Worm (Caenorhabditis elegans) whole organism, early embryonic: Measurements from ENCODE around the gene cyn-3.

Experiments used
- B0310.2 ChIP-seq: sonication (generic microtip); optimal IDR thresholded peaks from 2 replicates; lab custom pipeline; 2016; ENCODE audit warnings: mild to moderate bottlenecking, missing genetic modification characterization, missing compliant biosample characterization
- F13C5.2 ChIP-seq: sonication (generic microtip); optimal IDR thresholded peaks from 2 replicates; lab custom pipeline; 2017; ENCODE audit warnings: mild to moderate bottlenecking, missing genetic modification characterization, inconsistent platforms, missing compliant biosample characterization
- aly-1 ChIP-seq: sonication (generic microtip); optimal IDR thresholded peaks from 2 replicates; lab custom pipeline; 2016; ENCODE audit warnings: missing genetic modification characterization, missing compliant biosample characterization
- ama-1 ChIP-seq: fragments of 150-350 bp; optimal IDR thresholded peaks from 2 replicates; lab custom pipeline; 2014
- ceh-13 ChIP-seq: fragments of 200-800 bp; sonication (Bioruptor generic); optimal IDR thresholded peaks from 2 replicates; lab custom pipeline; 2018; ENCODE audit warnings: mild to moderate bottlenecking, missing genetic modification characterization, missing compliant biosample characterization
- ceh-36 ChIP-seq: sonication (generic microtip); optimal IDR thresholded peaks from 2 replicates; lab custom pipeline; 2016; ENCODE audit warnings: missing genetic modification characterization, inconsistent platforms, missing compliant biosample characterization
- ets-7 ChIP-seq: sonication (generic microtip); optimal IDR thresholded peaks from 2 replicates; lab custom pipeline; 2016; ENCODE audit warnings: missing genotype, missing genetic modification characterization, missing compliant biosample characterization
- flt-1 ChIP-seq: fragments of 200-800 bp; sonication (Bioruptor generic); IDR thresholded peaks from 2 replicates; pipeline ENCODE4 v1.3.6; 2022; ENCODE audit warnings: missing genetic modification characterization, missing compliant biosample characterization
- hmbx-1 ChIP-seq: sonication (generic microtip); optimal IDR thresholded peaks from 2 replicates; lab custom pipeline; 2016; ENCODE audit warnings: mild to moderate bottlenecking, missing genetic modification characterization, missing compliant biosample characterization
- hmg-4 ChIP-seq: fragments of 200-800 bp; sonication (Bioruptor generic); optimal IDR thresholded peaks from 2 replicates; lab custom pipeline; 2018; ENCODE audit warnings: mild to moderate bottlenecking, missing genetic modification characterization, missing compliant biosample characterization
- hnd-1 ChIP-seq: sonication (generic microtip); optimal IDR thresholded peaks from 2 replicates; lab custom pipeline; 2016; ENCODE audit warnings: missing genetic modification characterization, missing compliant biosample characterization
- pes-1 ChIP-seq: fragments of 200-800 bp; sonication (Bioruptor generic); IDR thresholded peaks from 2 replicates; pipeline ENCODE4 v1.3.6; 2022; ENCODE audit warnings: missing genetic modification reagents, missing genetic modification characterization, missing compliant biosample characterization
- scrt-1 ChIP-seq: fragments of 200-800 bp; sonication (Bioruptor generic); IDR thresholded peaks from 2 replicates; pipeline ENCODE4 v1.3.6; 2022; ENCODE audit warnings: missing genetic modification characterization, missing compliant biosample characterization
- sea-1 ChIP-seq: fragments of 200-800 bp; sonication (Bioruptor generic); conservative IDR thresholded peaks from 2 replicates; pipeline ENCODE4 v1.3.6; 2022; ENCODE audit warnings: missing genetic modification characterization, missing compliant biosample characterization
- tbx-11 ChIP-seq: fragments of 200-800 bp; sonication (Bioruptor generic); IDR thresholded peaks from 2 replicates; pipeline ENCODE4 v1.3.6; 2022; ENCODE audit warnings: missing genetic modification characterization, missing compliant biosample characterization
- tbx-37 ChIP-seq: fragments of 200-800 bp; sonication (Bioruptor generic); conservative IDR thresholded peaks from 2 replicates; pipeline ENCODE4 v1.3.6; 2022; ENCODE audit warnings: missing genetic modification reagents, missing genetic modification characterization, missing compliant biosample characterization
- tra-4 ChIP-seq: sonication (generic microtip); optimal IDR thresholded peaks from 2 replicates; lab custom pipeline; 2017; ENCODE audit warnings: missing genetic modification characterization, missing compliant biosample characterization

The cyn-3 gene

ce11 chrV:15187083-15188057 lies 2.4 kb upstream of the cyn-3 start, which contains the start of the genes cyn-7 and bath-36:
Gene cyn-7 (minus strand): TSS chrV:15187378.
Gene bath-36 (plus strand): TSS chrV:15187888.
- TF ChIP-seq ama-1 (lab: Kevin White, UChicago), result no peak
- TF ChIP-seq B0310.2 (tag; lab: Kevin White, UChicago), result no peak
- no peak for TF ChIP-seq pes-1 (GFP tag; lab: Robert Waterston, UW)
- no peak for TF ChIP-seq hmbx-1 (tag; lab: Kevin White, UChicago)
- no peak for TF ChIP-seq ceh-13 (GFP tag; lab: Kevin White, UChicago)
- TF ChIP-seq flt-1 (GFP tag; lab: Robert Waterston, UW), result no peak
- TF ChIP-seq F13C5.2 (tag; lab: Kevin White, UChicago), result no peak
- TF ChIP-seq sea-1, result no peak
- TF ChIP-seq scrt-1 (GFP tag; lab: Robert Waterston, UW), result no peak

ce11 chrV:15190903-15191302 lies 1.2 kb downstream of the cyn-3 start, which contains the start of gene Y75B12B.11:
Gene Y75B12B.11 (plus strand): TSS chrV:15191296.
- TF ChIP-seq sea-1 (peak; percentile 94), scrt-1 (GFP tag; lab: Robert Waterston, UW) (peak; percentile 93), hmg-4 (peak; percentile 97), ama-1 (lab: Kevin White, UChicago) (peak; percentile 48), ceh-13 (GFP tag; lab: Kevin White, UChicago) (peak; percentile 89), F13C5.2 (tag; lab: Kevin White, UChicago) (peak; percentile 97), pes-1 (GFP tag; lab: Robert Waterston, UW) (peak; percentile 94), flt-1 (GFP tag; lab: Robert Waterston, UW) (peak; percentile 91), ceh-36 (tag; lab: Kevin White, UChicago) (peak; percentile 85), ets-7 (tag; lab: Kevin White, UChicago) (peak; percentile 88), aly-1 (tag; lab: Kevin White, UChicago) (peak; percentile 96), hnd-1 (tag; lab: Kevin White, UChicago) (peak; percentile 76), tbx-37 (GFP tag; lab: Robert Waterston, UW) (peak; percentile 80), tra-4 (peak; percentile 87), tbx-11 (GFP tag; lab: Robert Waterston, UW) (peak; percentile 91), B0310.2 (tag; lab: Kevin White, UChicago) (peak; percentile 92), hmbx-1 (tag; lab: Kevin White, UChicago) (peak; percentile 67)

ce11 chrV:15191971-15192370 lies 2.2 kb downstream of the cyn-3 start:
- TF ChIP-seq tbx-37 (GFP tag; lab: Robert Waterston, UW) (no peak), hmg-4 (no peak), ama-1 (lab: Kevin White, UChicago) (no peak), ceh-13 (GFP tag; lab: Kevin White, UChicago) (no peak), hmbx-1 (tag; lab: Kevin White, UChicago) (no peak), ceh-36 (tag; lab: Kevin White, UChicago) (no peak), hnd-1 (tag; lab: Kevin White, UChicago) (no peak), B0310.2 (tag; lab: Kevin White, UChicago) (no peak)

ce11 chrV:15192377-15192776 lies 2.6 kb downstream of the cyn-3 start, which contains the start of gene plc-2:
Gene plc-2 (plus strand): TSS chrV:15192572.
- TF ChIP-seq sea-1 (no peak), ama-1 (lab: Kevin White, UChicago) (no peak), aly-1 (tag; lab: Kevin White, UChicago) (no peak), hmg-4 (no peak), B0310.2 (tag; lab: Kevin White, UChicago) (no peak), pes-1 (GFP tag; lab: Robert Waterston, UW) (no peak), F13C5.2 (tag; lab: Kevin White, UChicago) (no peak), hnd-1 (tag; lab: Kevin White, UChicago) (no peak), ets-7 (tag; lab: Kevin White, UChicago) (no peak), tbx-11 (GFP tag; lab: Robert Waterston, UW) (no peak), tra-4 (no peak), hmbx-1 (tag; lab: Kevin White, UChicago) (no peak), tbx-37 (GFP tag; lab: Robert Waterston, UW) (no peak)

ce11 chrV:15193909-15194308 lies 4.2 kb downstream of the cyn-3 start, which contains the start of gene Y75B12B.13:
Gene Y75B12B.13 (minus strand): TSS chrV:15194009.
- TF ChIP-seq scrt-1 (GFP tag; lab: Robert Waterston, UW) (no peak), ceh-36 (tag; lab: Kevin White, UChicago) (no peak), hmbx-1 (tag; lab: Kevin White, UChicago) (no peak), tbx-11 (GFP tag; lab: Robert Waterston, UW) (no peak), pes-1 (GFP tag; lab: Robert Waterston, UW) (no peak), F13C5.2 (tag; lab: Kevin White, UChicago) (no peak), flt-1 (GFP tag; lab: Robert Waterston, UW) (no peak), ets-7 (tag; lab: Kevin White, UChicago) (no peak), hmg-4 (no peak), tbx-37 (GFP tag; lab: Robert Waterston, UW) (no peak), tra-4 (no peak), B0310.2 (tag; lab: Kevin White, UChicago) (no peak), hnd-1 (tag; lab: Kevin White, UChicago) (no peak), aly-1 (tag; lab: Kevin White, UChicago) (no peak), ama-1 (lab: Kevin White, UChicago) (no peak), sea-1 (no peak), ceh-13 (GFP tag; lab: Kevin White, UChicago) (no peak)

- TF ChIP-seq tbx-11 (GFP tag; lab: Robert Waterston, UW), result no peak
- no peak for TF ChIP-seq ets-7 (tag; lab: Kevin White, UChicago)
- no peak for TF ChIP-seq sea-1
- TF ChIP-seq ceh-13 (GFP tag; lab: Kevin White, UChicago), result no peak
- no peak for TF ChIP-seq aly-1 (tag; lab: Kevin White, UChicago)
- no peak for TF ChIP-seq hmbx-1 (tag; lab: Kevin White, UChicago)
- no peak for TF ChIP-seq scrt-1 (GFP tag; lab: Robert Waterston, UW)
Measured at ce11 chrV:15197955-15198354, 8.2 kb downstream of the cyn-3 start, which contains the start of gene srw-1. Gene srw-1 (plus strand): TSS chrV:15198255.
